Worm (Caenorhabditis elegans): ENCODE results near the gene dyf-2.

Gene dyf-2

ce11 chrIII:13642227-13642626 is 44.0 kb downstream of the dyf-2 start, which contains the start of gene T12D8.10:
Gene T12D8.10 (minus strand): TSS chrIII:13642327.
- no peak for TF ChIP-seq cog-1 (tag; optimal IDR thresholded peaks at IDR 0.05)
- no peak for TF ChIP-seq ztf-29 (GFP tag; IDR thresholded peaks at IDR 0.05)
- TF ChIP-seq med-1 (GFP tag; optimal IDR thresholded peaks at IDR 0.05; ENCODE audit: insufficient read depth) = no peak

- TF ChIP-seq ref-1 (GFP tag; conservative IDR thresholded peaks at IDR 0.05) (no peak), T22C8.4 (GFP tag; IDR thresholded peaks at IDR 0.05) (no peak), tab-1 (GFP tag; IDR thresholded peaks at IDR 0.05) (no peak), med-1 (GFP tag; optimal IDR thresholded peaks at IDR 0.05; ENCODE audit: insufficient read depth) (no peak), ztf-23 (GFP tag; IDR thresholded peaks at IDR 0.05) (no peak), ztf-29 (GFP tag; IDR thresholded peaks at IDR 0.05) (no peak), cog-1 (tag; optimal IDR thresholded peaks at IDR 0.05) (no peak), klf-2 (GFP tag; conservative IDR thresholded peaks at IDR 0.05) (no peak), flt-1 (GFP tag; IDR thresholded peaks at IDR 0.05) (no peak)
Measured at ce11 chrIII:13641588-13641987, 44.7 kb downstream of the dyf-2 start, which contains the start of gene acbp-5. Gene acbp-5 (minus strand): TSS chrIII:13641688.

ce11 chrIII:13640869-13641268 is 45.4 kb downstream of the dyf-2 start:
- no peak for TF ChIP-seq med-1 (GFP tag; optimal IDR thresholded peaks at IDR 0.05; ENCODE audit: insufficient read depth)
- no peak for TF ChIP-seq ref-1 (GFP tag; conservative IDR thresholded peaks at IDR 0.05)
- TF ChIP-seq cog-1 (tag; optimal IDR thresholded peaks at IDR 0.05) = no peak
- no peak for TF ChIP-seq klf-2 (GFP tag; conservative IDR thresholded peaks at IDR 0.05)

ce11 chrIII:13640003-13640499 is 46.2 kb downstream of the dyf-2 start:
- TF ChIP-seq ztf-23 (GFP tag; IDR thresholded peaks at IDR 0.05) = no peak
- no peak for TF ChIP-seq tab-1 (GFP tag; IDR thresholded peaks at IDR 0.05)
- no peak for TF ChIP-seq flt-1 (GFP tag; IDR thresholded peaks at IDR 0.05)
- no peak for TF ChIP-seq ztf-29 (GFP tag; IDR thresholded peaks at IDR 0.05)
- no peak for TF ChIP-seq cog-1 (tag; optimal IDR thresholded peaks at IDR 0.05)
- no peak for TF ChIP-seq T22C8.4 (GFP tag; IDR thresholded peaks at IDR 0.05)
- TF ChIP-seq klf-2 (GFP tag; conservative IDR thresholded peaks at IDR 0.05) = no peak
- TF ChIP-seq med-1 (GFP tag; optimal IDR thresholded peaks at IDR 0.05; ENCODE audit: insufficient read depth) = no peak

ce11 chrIII:13637681-13638080 is 48.6 kb downstream of the dyf-2 start:
- TF ChIP-seq flt-1 (GFP tag; IDR thresholded peaks at IDR 0.05) (no peak), cog-1 (tag; optimal IDR thresholded peaks at IDR 0.05) (no peak), ref-1 (GFP tag; conservative IDR thresholded peaks at IDR 0.05) (no peak), med-1 (GFP tag; optimal IDR thresholded peaks at IDR 0.05; ENCODE audit: insufficient read depth) (no peak), ztf-23 (GFP tag; IDR thresholded peaks at IDR 0.05) (no peak)

ce11 chrIII:13635730-13636360 is 50.4 kb downstream of the dyf-2 start:
- TF ChIP-seq klf-2 (GFP tag; conservative IDR thresholded peaks at IDR 0.05) (no peak), ztf-23 (GFP tag; IDR thresholded peaks at IDR 0.05) (no peak), ref-1 (GFP tag; conservative IDR thresholded peaks at IDR 0.05) (no peak), ztf-29 (GFP tag; IDR thresholded peaks at IDR 0.05) (no peak), med-1 (GFP tag; optimal IDR thresholded peaks at IDR 0.05; ENCODE audit: insufficient read depth) (no peak), T22C8.4 (GFP tag; IDR thresholded peaks at IDR 0.05) (no peak), tab-1 (GFP tag; IDR thresholded peaks at IDR 0.05) (no peak), flt-1 (GFP tag; IDR thresholded peaks at IDR 0.05) (no peak), cog-1 (tag; optimal IDR thresholded peaks at IDR 0.05) (no peak)

ce11 chrIII:13635235-13635634 is 51.0 kb downstream of the dyf-2 start:
- no peak for TF ChIP-seq tab-1 (GFP tag; IDR thresholded peaks at IDR 0.05)

ce11 chrIII:13633826-13634225 is 52.4 kb downstream of the dyf-2 start:
- TF ChIP-seq cog-1 (tag; optimal IDR thresholded peaks at IDR 0.05) (no peak), ztf-23 (GFP tag; IDR thresholded peaks at IDR 0.05) (no peak), tab-1 (GFP tag; IDR thresholded peaks at IDR 0.05) (no peak), flt-1 (GFP tag; IDR thresholded peaks at IDR 0.05) (no peak), ztf-29 (GFP tag; IDR thresholded peaks at IDR 0.05) (no peak), T22C8.4 (GFP tag; IDR thresholded peaks at IDR 0.05) (no peak), ref-1 (GFP tag; conservative IDR thresholded peaks at IDR 0.05) (no peak), klf-2 (GFP tag; conservative IDR thresholded peaks at IDR 0.05) (no peak), med-1 (GFP tag; optimal IDR thresholded peaks at IDR 0.05; ENCODE audit: insufficient read depth) (no peak)

ce11 chrIII:13630708-13631107 is 55.5 kb downstream of the dyf-2 start, which contains the start of gene arrd-17:
Gene arrd-17 (minus strand): TSS chrIII:13630808.
- TF ChIP-seq med-1 (GFP tag; optimal IDR thresholded peaks at IDR 0.05; ENCODE audit: insufficient read depth) = no peak
- no peak for TF ChIP-seq T22C8.4 (GFP tag; IDR thresholded peaks at IDR 0.05)
- TF ChIP-seq ztf-29 (GFP tag; IDR thresholded peaks at IDR 0.05) = no peak
- TF ChIP-seq tab-1 (GFP tag; IDR thresholded peaks at IDR 0.05) = no peak
- no peak for TF ChIP-seq flt-1 (GFP tag; IDR thresholded peaks at IDR 0.05)
- TF ChIP-seq cog-1 (tag; optimal IDR thresholded peaks at IDR 0.05) = no peak
- no peak for TF ChIP-seq klf-2 (GFP tag; conservative IDR thresholded peaks at IDR 0.05)
- TF ChIP-seq ref-1 (GFP tag; conservative IDR thresholded peaks at IDR 0.05) = no peak
- no peak for TF ChIP-seq ztf-23 (GFP tag; IDR thresholded peaks at IDR 0.05)

- no peak for TF ChIP-seq cog-1 (tag; optimal IDR thresholded peaks at IDR 0.05)
- TF ChIP-seq T22C8.4 (GFP tag; IDR thresholded peaks at IDR 0.05) = no peak
- no peak for TF ChIP-seq ref-1 (GFP tag; conservative IDR thresholded peaks at IDR 0.05)
- TF ChIP-seq ztf-29 (GFP tag; IDR thresholded peaks at IDR 0.05) = no peak
- TF ChIP-seq tab-1 (GFP tag; IDR thresholded peaks at IDR 0.05) = no peak
- no peak for TF ChIP-seq flt-1 (GFP tag; IDR thresholded peaks at IDR 0.05)
- TF ChIP-seq ztf-23 (GFP tag; IDR thresholded peaks at IDR 0.05) = no peak
- no peak for TF ChIP-seq klf-2 (GFP tag; conservative IDR thresholded peaks at IDR 0.05)
- no peak for TF ChIP-seq med-1 (GFP tag; optimal IDR thresholded peaks at IDR 0.05; ENCODE audit: insufficient read depth)
Measured at ce11 chrIII:13626692-13627091, 59.6 kb downstream of the dyf-2 start, which contains the start of gene T12D8.5. Gene T12D8.5 (minus strand): TSS chrIII:13626786.
